Worm (Caenorhabditis elegans) whole organism, young adult: ENCODE results near the gene mdt-6.

Source experiments
- B0035.1 ChIP-seq: sonication (generic microtip); optimal IDR thresholded peaks from 2 replicates; lab custom pipeline; 2016; ENCODE audit warnings: missing genetic modification characterization, mild to moderate bottlenecking, missing compliant biosample characterization, missing genotype, missing genetic modification reagents
- C06A6.2 ChIP-seq: fragments of 200-800 bp; sonication (Bioruptor generic); conservative IDR thresholded peaks from 2 replicates; pipeline ENCODE4 v1.3.6; 2022; ENCODE audit warnings: missing genetic modification characterization, missing compliant biosample characterization
- F10E7.11 ChIP-seq: sonication (generic microtip); optimal IDR thresholded peaks from 2 replicates; lab custom pipeline; 2017; ENCODE audit warnings: mild to moderate bottlenecking, missing genetic modification characterization, moderate library complexity, missing compliant biosample characterization
- F23B12.7 ChIP-seq: sonication (generic microtip); optimal IDR thresholded peaks from 2 replicates; lab custom pipeline; 2017; ENCODE audit warnings: missing genetic modification characterization, mild to moderate bottlenecking, missing compliant biosample characterization, antibody characterized with exemption, moderate library complexity; ENCODE audit not compliant: insufficient read depth
- K12H6.12 ChIP-seq: fragments of 200-800 bp; sonication (Bioruptor generic); optimal IDR thresholded peaks from 2 replicates; lab custom pipeline; 2018; ENCODE audit warnings: mild to moderate bottlenecking, missing genetic modification characterization, missing compliant biosample characterization
- Y56A3A.18 ChIP-seq: fragments of 200-800 bp; sonication (Bioruptor generic); IDR thresholded peaks from 2 replicates; pipeline ENCODE4 v1.3.6; 2022; ENCODE audit warnings: missing genetic modification reagents, missing genetic modification characterization, missing compliant biosample characterization
- Y67H2A.10 ChIP-seq: fragments of 200-800 bp; sonication (Bioruptor generic); conservative IDR thresholded peaks from 2 replicates; pipeline ENCODE4 v1.3.6; 2022; ENCODE audit warnings: missing genetic modification reagents, missing genetic modification characterization, missing compliant biosample characterization
- athp-1 ChIP-seq: sonication (generic microtip); optimal IDR thresholded peaks from 2 replicates; lab custom pipeline; 2017; ENCODE audit warnings: mild to moderate bottlenecking, missing genetic modification characterization, missing compliant biosample characterization
- attf-6 ChIP-seq: fragments of 200-800 bp; sonication (Bioruptor generic); IDR thresholded peaks from 2 replicates; pipeline ENCODE4 v1.3.6; 2022; ENCODE audit warnings: missing genetic modification reagents, missing genetic modification characterization, missing compliant biosample characterization
- bed-1 ChIP-seq: fragments of 200-800 bp; sonication (Bioruptor generic); IDR thresholded peaks from 2 replicates; pipeline ENCODE4 v1.3.6; 2022; ENCODE audit warnings: missing genetic modification reagents, missing genetic modification characterization, missing compliant biosample characterization
- cebp-2 ChIP-seq: fragments of 200-800 bp; sonication (Bioruptor generic); IDR thresholded peaks from 2 replicates; pipeline ENCODE4 v1.3.6; 2022; ENCODE audit warnings: missing genetic modification characterization, missing compliant biosample characterization
- ceh-100 ChIP-seq: fragments of 200-800 bp; sonication (Bioruptor generic); IDR thresholded peaks from 2 replicates; pipeline ENCODE4 v1.3.6; 2022; ENCODE audit warnings: missing genetic modification reagents, missing genetic modification characterization, missing compliant biosample characterization
- egl-18 ChIP-seq: fragments of 200-800 bp; sonication (Bioruptor generic); IDR thresholded peaks from 2 replicates; pipeline ENCODE4 v1.3.6; 2022; ENCODE audit warnings: missing genetic modification reagents, missing genetic modification characterization, missing compliant biosample characterization
- him-1 ChIP-seq: sonication (generic microtip); optimal IDR thresholded peaks from 2 replicates; lab custom pipeline; 2016; ENCODE audit warnings: missing genotype, missing genetic modification reagents, missing genetic modification characterization, missing compliant biosample characterization
- lag-1 ChIP-seq: fragments of 200-800 bp; sonication (Bioruptor generic); IDR thresholded peaks from 2 replicates; pipeline ENCODE4 v1.3.6; 2022; ENCODE audit warnings: missing genetic modification reagents, missing genetic modification characterization, missing compliant biosample characterization
- let-607 ChIP-seq, 2 experiments: fragments of 200-800 bp in 1 of 2; sonication (Bioruptor generic) in 1 of 2; sonication (generic microtip) in 1 of 2; optimal IDR thresholded peaks; 2 replicates each; lab custom pipeline; 2016 to 2018; ENCODE audit warnings: mild to moderate bottlenecking in 2 of 2, missing compliant biosample characterization in 2 of 2, missing genetic modification characterization in 2 of 2, moderate library complexity in 2 of 2, missing genotype in 1 of 2
- lir-1 ChIP-seq: fragments of 200-800 bp; sonication (Bioruptor generic); conservative IDR thresholded peaks from 2 replicates; pipeline ENCODE4 v1.3.6; 2022; ENCODE audit warnings: missing genetic modification reagents, missing genetic modification characterization, missing compliant biosample characterization
- lsy-27 ChIP-seq: sonication (generic microtip); optimal IDR thresholded peaks from 2 replicates; lab custom pipeline; 2017; ENCODE audit warnings: missing genetic modification characterization, mild to moderate bottlenecking, missing compliant biosample characterization, antibody characterized with exemption, missing genotype, borderline replicate concordance; ENCODE audit not compliant: insufficient read depth
- madf-6 ChIP-seq: fragments of 200-800 bp; sonication (Bioruptor generic); IDR thresholded peaks from 2 replicates; pipeline ENCODE4 v1.3.6; 2022; ENCODE audit warnings: missing genetic modification reagents, missing genetic modification characterization, missing compliant biosample characterization
- mcd-1 ChIP-seq: fragments of 200-800 bp; sonication (Bioruptor generic); IDR thresholded peaks from 2 replicates; pipeline ENCODE4 v1.3.6; 2022; ENCODE audit warnings: missing genetic modification reagents, missing genetic modification characterization, missing compliant biosample characterization
- mes-4 ChIP-seq: sonication (generic microtip); optimal IDR thresholded peaks from 2 replicates; lab custom pipeline; 2016; ENCODE audit warnings: missing genotype, missing genetic modification characterization, missing compliant biosample characterization
- mxl-1 ChIP-seq: sonication (generic microtip); optimal IDR thresholded peaks from 2 replicates; lab custom pipeline; 2016; ENCODE audit warnings: missing genetic modification characterization, missing compliant biosample characterization
- nhr-179 ChIP-seq: sonication (generic microtip); optimal IDR thresholded peaks from 2 replicates; lab custom pipeline; 2016; ENCODE audit warnings: mild to moderate bottlenecking, missing genetic modification characterization, missing compliant biosample characterization
- nhr-27 ChIP-seq: fragments of 200-800 bp; sonication (Bioruptor generic); optimal IDR thresholded peaks from 2 replicates; lab custom pipeline; 2018; ENCODE audit warnings: mild to moderate bottlenecking, missing genetic modification characterization, moderate library complexity, missing compliant biosample characterization
- rec-8 ChIP-seq, 2 experiments: sonication (generic microtip); optimal IDR thresholded peaks; 2 replicates each; lab custom pipeline; 2016; ENCODE audit warnings: mild to moderate bottlenecking in 2 of 2, missing genetic modification characterization in 2 of 2, missing genetic modification reagents in 2 of 2, missing genotype in 2 of 2, missing biosample characterization in 1 of 2, missing compliant biosample characterization in 1 of 2, moderate library complexity in 1 of 2
- repo-1 ChIP-seq: sonication (generic microtip); optimal IDR thresholded peaks from 2 replicates; lab custom pipeline; 2017; ENCODE audit warnings: mild to moderate bottlenecking, missing genetic modification characterization, missing compliant biosample characterization
- rpc-1 ChIP-seq, 2 experiments: fragments of 150-350 bp in 1 of 2; sonication (generic microtip) in 1 of 2; optimal IDR thresholded peaks; 2 replicates each; lab custom pipeline; 2014 to 2018; ENCODE audit warnings: missing biosample characterization in 1 of 2, missing genetic modification characterization in 1 of 2, missing genetic modification reagents in 1 of 2, missing genotype in 1 of 2
- sea-2 ChIP-seq: fragments of 200-800 bp; sonication (Bioruptor generic); IDR thresholded peaks from 2 replicates; pipeline ENCODE4 v1.3.6; 2022; ENCODE audit warnings: missing genetic modification characterization, missing compliant biosample characterization
- sptf-2 ChIP-seq: fragments of 200-800 bp; sonication (Bioruptor generic); optimal IDR thresholded peaks from 2 replicates; lab custom pipeline; 2018; ENCODE audit warnings: mild to moderate bottlenecking, missing genetic modification characterization, missing compliant biosample characterization
- tbx-9 ChIP-seq: sonication (generic microtip); optimal IDR thresholded peaks from 2 replicates; lab custom pipeline; 2016; ENCODE audit warnings: borderline replicate concordance, missing genetic modification characterization, inconsistent platforms, missing compliant biosample characterization
- unc-130 ChIP-seq: sonication (generic microtip); optimal IDR thresholded peaks from 2 replicates; lab custom pipeline; 2016; ENCODE audit warnings: missing genetic modification reagents, missing genetic modification characterization, missing compliant biosample characterization
- ztf-18 ChIP-seq: sonication (generic microtip); optimal IDR thresholded peaks from 2 replicates; lab custom pipeline; 2016; ENCODE audit warnings: missing genotype, mild to moderate bottlenecking, missing genetic modification characterization, missing compliant biosample characterization
- ztf-25 ChIP-seq: fragments of 200-800 bp; sonication (Bioruptor generic); IDR thresholded peaks from 2 replicates; pipeline ENCODE4 v1.3.6; 2022; ENCODE audit warnings: missing genetic modification reagents, missing genetic modification characterization, missing compliant biosample characterization
- ztf-28 ChIP-seq: fragments of 200-800 bp; sonication (Bioruptor generic); IDR thresholded peaks from 2 replicates; pipeline ENCODE4 v1.3.6; 2022; ENCODE audit warnings: missing genetic modification reagents, missing genetic modification characterization, missing compliant biosample characterization
- ztf-6 ChIP-seq: fragments of 200-800 bp; sonication (Bioruptor generic); IDR thresholded peaks from 2 replicates; pipeline ENCODE4 v1.3.6; 2022; ENCODE audit warnings: missing genetic modification reagents, missing genetic modification characterization, missing compliant biosample characterization

The mdt-6 gene

DNA sequence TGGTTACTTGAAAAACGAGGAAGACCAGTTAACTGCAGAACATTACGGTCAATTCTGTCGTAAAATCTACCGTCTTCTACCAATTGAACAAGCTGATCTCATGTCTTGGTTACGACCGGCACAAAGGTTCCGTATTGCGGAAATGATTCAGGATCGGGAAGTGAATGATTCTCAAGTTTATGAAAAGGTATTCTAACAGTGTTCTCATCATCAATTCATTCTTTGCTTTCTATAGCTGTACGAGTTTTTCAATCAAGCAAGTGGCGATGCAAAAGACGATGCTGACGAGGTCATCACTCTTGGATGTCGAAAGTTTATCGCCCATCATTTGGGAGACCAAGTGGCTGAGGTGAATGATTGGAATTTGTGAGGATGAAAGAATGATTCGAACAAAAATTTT is 27.9 kb upstream of the mdt-6 start:
- no peak for TF ChIP-seq Y67H2A.10 (GFP tag; lab: Robert Waterston, UW)
- TF ChIP-seq ztf-28 (GFP tag; lab: Robert Waterston, UW) = no peak
- TF ChIP-seq sea-2 (GFP tag; lab: Robert Waterston, UW) = no peak
- no peak for TF ChIP-seq tbx-9
- TF ChIP-seq ceh-100 (GFP tag; lab: Robert Waterston, UW) = no peak
- no peak for TF ChIP-seq ztf-6 (GFP tag; lab: Robert Waterston, UW)
- no peak for TF ChIP-seq athp-1 (tag; lab: Kevin White, UChicago)
- TF ChIP-seq bed-1 (GFP tag; lab: Robert Waterston, UW) = no peak
- no peak for TF ChIP-seq madf-6 (GFP tag; lab: Robert Waterston, UW)
- TF ChIP-seq C06A6.2 (GFP tag; lab: Robert Waterston, UW) = no peak
- no peak for TF ChIP-seq cebp-2 (GFP tag; lab: Robert Waterston, UW)
- no peak for TF ChIP-seq attf-6 (GFP tag; lab: Robert Waterston, UW)
- no peak for TF ChIP-seq lag-1 (GFP tag; lab: Robert Waterston, UW)
- TF ChIP-seq ztf-18 (tag; lab: Kevin White, UChicago) = no peak
- TF ChIP-seq egl-18 (GFP tag; lab: Robert Waterston, UW) = no peak
- no peak for TF ChIP-seq nhr-179 (tag; lab: Kevin White, UChicago)
- TF ChIP-seq lsy-27 (tag; lab: Kevin White, UChicago) = no peak
- no peak for TF ChIP-seq let-607 (tag; optimal IDR thresholded peaks at IDR 0.05; lab: Kevin White, UChicago)
- TF ChIP-seq mes-4 (tag; lab: Kevin White, UChicago) = no peak
- TF ChIP-seq, all 124 proteins: peak for 0

ce11 chrV:7085518-7086104 is 26.2 kb upstream of the mdt-6 start, which contains the start of gene VC5.2:
Gene VC5.2, plus strand, starts transcription at chrV:7085956.
- TF ChIP-seq nhr-27 (tag; lab: Kevin White, UChicago) = no peak
- no peak for TF ChIP-seq Y56A3A.18 (GFP tag; lab: Robert Waterston, UW)
- no peak for TF ChIP-seq sptf-2 (GFP tag; lab: Kevin White, UChicago)
- no peak for TF ChIP-seq F10E7.11 (tag; lab: Kevin White, UChicago)
- no peak for TF ChIP-seq B0035.1 (tag; lab: Kevin White, UChicago)
- TF ChIP-seq repo-1 (tag; lab: Kevin White, UChicago) = no peak
- no peak for TF ChIP-seq rec-8 (tag; optimal IDR thresholded peaks at IDR 0.05; lab: Kevin White, UChicago)
- no peak for TF ChIP-seq ztf-25 (GFP tag; lab: Robert Waterston, UW)
- TF ChIP-seq attf-6 (GFP tag; lab: Robert Waterston, UW) = no peak
- no peak for TF ChIP-seq rpc-1 (optimal IDR thresholded peaks at IDR 0.05; lab: Kevin White, UChicago)
- TF ChIP-seq rpc-1 (tag; optimal IDR thresholded peaks at IDR 0.05; lab: Kevin White, UChicago) = no peak
- TF ChIP-seq tbx-9 = no peak
- no peak for TF ChIP-seq F23B12.7
- TF ChIP-seq K12H6.12 (tag; lab: Kevin White, UChicago) = no peak
- no peak for TF ChIP-seq mxl-1 (tag; lab: Kevin White, UChicago)
- TF ChIP-seq unc-130 (GFP tag; lab: Kevin White, UChicago) = no peak
- no peak for TF ChIP-seq lir-1 (GFP tag; lab: Robert Waterston, UW)
- no peak for TF ChIP-seq mcd-1 (GFP tag; lab: Robert Waterston, UW)
- no peak for TF ChIP-seq him-1
